Worm (Caenorhabditis elegans) whole organism, L3 larva: ENCODE measurements around the gene ZK813.2.

Experiments
- R02D3.7 ChIP-seq: fragments of 150-350 bp; optimal IDR thresholded peaks from 2 replicates; lab custom pipeline; 2014; ENCODE audit warnings: missing biosample characterization, missing genetic modification characterization
- aly-2 ChIP-seq: fragments of 150-350 bp; optimal IDR thresholded peaks from 2 replicates; lab custom pipeline; 2014; ENCODE audit warnings: missing biosample characterization, missing genetic modification characterization
- ceh-16 ChIP-seq: sonication (generic microtip); optimal IDR thresholded peaks from 2 replicates; lab custom pipeline; 2017; ENCODE audit warnings: missing biosample characterization, missing genetic modification characterization
- ceh-28 ChIP-seq: fragments of 150-350 bp; optimal IDR thresholded peaks from 2 replicates; lab custom pipeline; 2014; ENCODE audit warnings: missing biosample characterization, missing genetic modification reagents, missing genetic modification characterization
- ceh-82 ChIP-seq: fragments of 150-350 bp; optimal IDR thresholded peaks from 2 replicates; lab custom pipeline; 2014; ENCODE audit warnings: missing biosample characterization, missing genetic modification characterization
- ceh-9 ChIP-seq: sonication (generic microtip); optimal IDR thresholded peaks from 2 replicates; lab custom pipeline; 2018; ENCODE audit warnings: missing biosample characterization, missing genetic modification characterization
- daf-12 ChIP-seq: fragments of 150-350 bp; optimal IDR thresholded peaks from 2 replicates; lab custom pipeline; 2014; ENCODE audit warnings: missing biosample characterization, missing genetic modification reagents, missing genetic modification characterization
- elt-1 ChIP-seq: fragments of 150-350 bp; optimal IDR thresholded peaks from 2 replicates; lab custom pipeline; 2014; ENCODE audit warnings: missing biosample characterization, missing genetic modification characterization
- eor-1 ChIP-seq, 2 experiments: fragments of 150-350 bp; optimal IDR thresholded peaks; 2 replicates each; lab custom pipeline; 2014 to 2018; ENCODE audit warnings: missing biosample characterization in 2 of 2, missing genetic modification characterization in 2 of 2
- fkh-10 ChIP-seq: sonication (generic microtip); optimal IDR thresholded peaks from 2 replicates; lab custom pipeline; 2017; ENCODE audit warnings: missing biosample characterization, missing genetic modification reagents, missing genetic modification characterization
- fkh-2 ChIP-seq: fragments of 150-350 bp; optimal IDR thresholded peaks from 2 replicates; lab custom pipeline; 2014; ENCODE audit warnings: missing biosample characterization, missing genetic modification reagents, missing genetic modification characterization
- fos-1 ChIP-seq: fragments of 150-350 bp; optimal IDR thresholded peaks from 2 replicates; lab custom pipeline; 2014; ENCODE audit warnings: missing biosample characterization, missing genetic modification characterization
- hmg-11 ChIP-seq: sonication (generic microtip); optimal IDR thresholded peaks from 2 replicates; lab custom pipeline; 2016; ENCODE audit warnings: missing genetic modification characterization, missing compliant biosample characterization
- jun-1 ChIP-seq: fragments of 150-350 bp; optimal IDR thresholded peaks from 2 replicates; lab custom pipeline; 2014; ENCODE audit warnings: missing biosample characterization, missing genetic modification reagents, missing genetic modification characterization
- lin-15B ChIP-seq: fragments of 150-350 bp; optimal IDR thresholded peaks from 2 replicates; lab custom pipeline; 2014; ENCODE audit warnings: missing biosample characterization, missing genetic modification characterization
- lin-39 ChIP-seq: fragments of 150-350 bp; optimal IDR thresholded peaks from 2 replicates; lab custom pipeline; 2018; ENCODE audit warnings: missing biosample characterization, missing genetic modification reagents, missing genetic modification characterization
- mdl-1 ChIP-seq: fragments of 150-350 bp; optimal IDR thresholded peaks from 2 replicates; lab custom pipeline; 2014; ENCODE audit warnings: missing biosample characterization, missing genetic modification characterization
- mml-1 ChIP-seq: fragments of 150-350 bp; sonication (generic microtip); optimal IDR thresholded peaks from 3 replicates; lab custom pipeline; 2014; ENCODE audit warnings: missing biosample characterization, missing genetic modification characterization
- nhr-11 ChIP-seq: fragments of 150-350 bp; optimal IDR thresholded peaks from 2 replicates; lab custom pipeline; 2014; ENCODE audit warnings: missing biosample characterization, missing genetic modification characterization
- nhr-12 ChIP-seq: fragments of 150-350 bp; optimal IDR thresholded peaks from 2 replicates; lab custom pipeline; 2014; ENCODE audit warnings: missing biosample characterization, missing genetic modification characterization
- nhr-23 ChIP-seq: fragments of 150-350 bp; optimal IDR thresholded peaks from 2 replicates; lab custom pipeline; 2014; ENCODE audit warnings: missing biosample characterization, missing genetic modification reagents, missing genetic modification characterization
- nhr-25 ChIP-seq: sonication (generic microtip); optimal IDR thresholded peaks from 2 replicates; lab custom pipeline; 2017; ENCODE audit warnings: missing biosample characterization, missing genetic modification characterization
- nhr-28 ChIP-seq: fragments of 150-350 bp; optimal IDR thresholded peaks from 2 replicates; lab custom pipeline; 2014; ENCODE audit warnings: missing biosample characterization, missing genetic modification characterization
- nhr-43 ChIP-seq: sonication (generic microtip); optimal IDR thresholded peaks from 2 replicates; lab custom pipeline; 2016; ENCODE audit warnings: mild to moderate bottlenecking, missing genetic modification characterization, missing compliant biosample characterization; ENCODE audit not compliant: poor library complexity, severe bottlenecking
- nhr-67 ChIP-seq: fragments of 150-350 bp; optimal IDR thresholded peaks from 2 replicates; lab custom pipeline; 2014; ENCODE audit warnings: missing biosample characterization, missing genetic modification characterization
- nhr-76 ChIP-seq: fragments of 150-350 bp; sonication (generic microtip); optimal IDR thresholded peaks from 5 replicates; lab custom pipeline; 2014; ENCODE audit warnings: missing biosample characterization, missing genetic modification characterization
- nhr-77 ChIP-seq: fragments of 150-350 bp; optimal IDR thresholded peaks from 2 replicates; lab custom pipeline; 2014; ENCODE audit warnings: missing biosample characterization, missing genetic modification characterization
- pha-4 ChIP-seq: fragments of 150-350 bp; optimal IDR thresholded peaks from 2 replicates; lab custom pipeline; 2014; ENCODE audit warnings: missing biosample characterization, missing genetic modification reagents, missing genetic modification characterization
- snpc-4 ChIP-seq: fragments of 150-350 bp; optimal IDR thresholded peaks from 2 replicates; lab custom pipeline; 2014; ENCODE audit warnings: missing biosample characterization, missing genetic modification characterization
- tbx-2 ChIP-seq: sonication (generic microtip); optimal IDR thresholded peaks from 2 replicates; lab custom pipeline; 2016; ENCODE audit warnings: mild to moderate bottlenecking, missing genetic modification characterization, missing compliant biosample characterization
- unc-39 ChIP-seq: sonication (generic microtip); optimal IDR thresholded peaks from 4 replicates; lab custom pipeline; 2017; ENCODE audit warnings: missing biosample characterization, missing genetic modification characterization
- unc-62 ChIP-seq: fragments of 150-350 bp; sonication (generic microtip); optimal IDR thresholded peaks from 4 replicates; lab custom pipeline; 2014; ENCODE audit warnings: missing biosample characterization, missing genetic modification reagents, missing genetic modification characterization
- ztf-11 ChIP-seq: fragments of 150-350 bp; optimal IDR thresholded peaks from 2 replicates; lab custom pipeline; 2014; ENCODE audit warnings: missing biosample characterization, missing genetic modification characterization
- ztf-4 ChIP-seq: fragments of 150-350 bp; optimal IDR thresholded peaks from 2 replicates; lab custom pipeline; 2014; ENCODE audit warnings: missing biosample characterization, missing genetic modification characterization

ZK813.2 gene

ce11 chrX:3429122-3429521 is 14.5 kb upstream of the ZK813.2 start:
- TF ChIP-seq aly-2 (no peak), fos-1 (tag; lab: Kevin White, UChicago) (no peak), fkh-10 (GFP tag; lab: Kevin White, UChicago) (peak; percentile 35), nhr-23 (tag; lab: Kevin White, UChicago) (no peak), elt-1 (tag; lab: Kevin White, UChicago) (no peak)

- TF ChIP-seq nhr-12, result no peak
- no peak for TF ChIP-seq nhr-28 (tag; lab: Kevin White, UChicago)
- no peak for TF ChIP-seq nhr-43 (tag; lab: Kevin White, UChicago)
- no peak for TF ChIP-seq mml-1 (tag; lab: Kevin White, UChicago)
- no peak for TF ChIP-seq ceh-9 (tag; lab: Kevin White, UChicago)
- TF ChIP-seq ztf-11, result no peak
- TF ChIP-seq ceh-16 (tag; lab: Kevin White, UChicago), result no peak
- TF ChIP-seq lin-15B (tag; lab: Kevin White, UChicago), result no peak
- no peak for TF ChIP-seq unc-62 (GFP tag; lab: Kevin White, UChicago)
- TF ChIP-seq ceh-28 (tag; lab: Kevin White, UChicago), result no peak
- no peak for TF ChIP-seq nhr-23 (tag; lab: Kevin White, UChicago)
- no peak for TF ChIP-seq tbx-2 (tag; lab: Kevin White, UChicago)
- TF ChIP-seq snpc-4, result no peak
- TF ChIP-seq fkh-2 (tag; lab: Kevin White, UChicago), result no peak
- TF ChIP-seq hmg-11 (tag; lab: Kevin White, UChicago), result no peak
- no peak for TF ChIP-seq R02D3.7 (tag; lab: Kevin White, UChicago)
- no peak for TF ChIP-seq nhr-11 (tag; lab: Kevin White, UChicago)
- TF ChIP-seq nhr-76 (tag; lab: Kevin White, UChicago), result no peak
- no peak for TF ChIP-seq fos-1 (tag; lab: Kevin White, UChicago)
- TF ChIP-seq mdl-1 (tag; lab: Kevin White, UChicago), result no peak
These were observed 13.6 kb upstream of the ZK813.2 start, which contains the start of gene ZK813.4 for ce11 chrX:3430020-3430419. ZK813.4 (minus strand) TSS chrX:3430120.

ce11 chrX:3439823-3440222 is 3.8 kb upstream of the ZK813.2 start:
- no peak for TF ChIP-seq fkh-10 (GFP tag; lab: Kevin White, UChicago)
- TF ChIP-seq pha-4, result no peak

ce11 chrX:3440308-3440707 is 3.3 kb upstream of the ZK813.2 start:
- TF ChIP-seq ceh-9 (tag; lab: Kevin White, UChicago), result no peak
- peak; percentile 59 for TF ChIP-seq lin-39

ce11 chrX:3441539-3441938 is 2.1 kb upstream of the ZK813.2 start, which contains the start of gene ZK813.3:
ZK813.3 (plus strand) TSS chrX:3441839.
- TF ChIP-seq nhr-67 (no peak), nhr-11 (tag; lab: Kevin White, UChicago) (no peak), nhr-76 (tag; lab: Kevin White, UChicago) (no peak), ztf-4 (tag; lab: Kevin White, UChicago) (no peak), ceh-28 (tag; lab: Kevin White, UChicago) (no peak)

- TF ChIP-seq hmg-11 (tag; lab: Kevin White, UChicago) (no peak), aly-2 (no peak), nhr-77 (tag; lab: Kevin White, UChicago) (no peak), ceh-16 (tag; lab: Kevin White, UChicago) (no peak), nhr-23 (tag; lab: Kevin White, UChicago) (no peak), mdl-1 (tag; lab: Kevin White, UChicago) (no peak), ceh-28 (tag; lab: Kevin White, UChicago) (no peak), unc-39 (no peak), eor-1 (tag; optimal IDR thresholded peaks at IDR 0.05; lab: Kevin White, UChicago) (no peak), nhr-25 (tag; lab: Kevin White, UChicago) (no peak), unc-62 (GFP tag; lab: Kevin White, UChicago) (no peak), nhr-11 (tag; lab: Kevin White, UChicago) (no peak), ceh-82 (no peak), daf-12 (tag; lab: Kevin White, UChicago) (no peak), pha-4 (no peak), ceh-9 (tag; lab: Kevin White, UChicago) (no peak), jun-1 (tag; lab: Kevin White, UChicago) (no peak), lin-39 (no peak), fkh-10 (GFP tag; lab: Kevin White, UChicago) (no peak)
- TF ChIP-seq, all 47 proteins: peak for 0
These were observed 888 bp downstream of the ZK813.2 start, which contains the start of gene ZK813.7 for ce11 chrX:3444514-3444913. ZK813.7 (plus strand) TSS chrX:3444814.
